Fruit fly (Drosophila melanogaster) whole organism, embryonic: ENCODE results near the gene Dtg.
A peak's percentile ranks its signal among the peaks of the same experiment; 100 is the strongest.

Experiments used
- ATbp ChIP-seq: fragments of 200-800 bp; sonication (Bioruptor generic); optimal IDR thresholded peaks from 2 replicates; lab custom pipeline; 2017; ENCODE audit warnings: missing biosample characterization, mild to moderate bottlenecking, missing genetic modification characterization, missing genetic modification reagents
- B-H2 ChIP-seq: fragments of 200-800 bp; sonication (Bioruptor generic); optimal IDR thresholded peaks from 2 replicates; lab custom pipeline; 2018; ENCODE audit warnings: missing biosample characterization, mild to moderate bottlenecking, missing genetic modification characterization
- Bgb ChIP-seq: fragments of 200-800 bp; sonication (Bioruptor generic); IDR thresholded peaks from 2 replicates; pipeline ENCODE4 v1.3.6; 2022; ENCODE audit warnings: missing biosample characterization, missing genetic modification characterization; ENCODE audit not compliant: partially characterized antibody
- CG11504 ChIP-seq: fragments of 200-800 bp; sonication (Bioruptor generic); optimal IDR thresholded peaks from 3 replicates; lab custom pipeline; 2019; ENCODE audit warnings: missing biosample characterization, mild to moderate bottlenecking, missing genetic modification characterization, moderate library complexity
- CG11696 ChIP-seq: fragments of 200-800 bp; sonication (Bioruptor generic); IDR thresholded peaks from 2 replicates; pipeline ENCODE4 v1.3.6; 2022; ENCODE audit warnings: missing biosample characterization, missing genetic modification characterization
- CG12236 ChIP-seq: fragments of 200-800 bp; sonication (Bioruptor generic); optimal IDR thresholded peaks from 2 replicates; lab custom pipeline; 2016; ENCODE audit warnings: missing biosample characterization, missing genetic modification characterization
- CG12744 ChIP-seq: fragments of 200-800 bp; sonication (Bioruptor generic); optimal IDR thresholded peaks from 2 replicates; lab custom pipeline; 2016; ENCODE audit warnings: missing biosample characterization, missing genetic modification characterization
- CG15073 ChIP-seq: fragments of 200-800 bp; sonication (Bioruptor generic); optimal IDR thresholded peaks from 2 replicates; lab custom pipeline; 2016; ENCODE audit warnings: missing biosample characterization, missing genetic modification characterization
- CG17802 ChIP-seq: fragments of 200-800 bp; sonication (Bioruptor generic); optimal IDR thresholded peaks from 2 replicates; lab custom pipeline; 2018; ENCODE audit warnings: missing biosample characterization, mild to moderate bottlenecking, missing genetic modification characterization, moderate library complexity
- CG18599 ChIP-seq: fragments of 200-800 bp; sonication (Bioruptor generic); optimal IDR thresholded peaks from 3 replicates; lab custom pipeline; 2017; ENCODE audit warnings: missing biosample characterization, missing genetic modification characterization, mild to moderate bottlenecking, moderate library complexity, missing genetic modification reagents
- CG33213 ChIP-seq: fragments of 200-800 bp; sonication (Bioruptor generic); optimal IDR thresholded peaks from 3 replicates; lab custom pipeline; 2016; ENCODE audit warnings: missing biosample characterization, missing genetic modification characterization
- CG3407 ChIP-seq: fragments of 200-800 bp; sonication (Bioruptor generic); optimal IDR thresholded peaks from 2 replicates; lab custom pipeline; 2018; ENCODE audit warnings: missing biosample characterization, mild to moderate bottlenecking, missing genetic modification characterization
- CG34376 ChIP-seq: fragments of 200-800 bp; sonication (Bioruptor generic); optimal IDR thresholded peaks from 2 replicates; lab custom pipeline; 2018; ENCODE audit warnings: missing biosample characterization, mild to moderate bottlenecking, missing genetic modification characterization
- CG3847 ChIP-seq: fragments of 200-800 bp; sonication (Bioruptor generic); IDR thresholded peaks from 2 replicates; pipeline ENCODE4 v1.3.6; 2022; ENCODE audit warnings: missing biosample characterization, missing genetic modification characterization
- CG4282 ChIP-seq: fragments of 200-800 bp; sonication (Bioruptor generic); optimal IDR thresholded peaks from 2 replicates; lab custom pipeline; 2016; ENCODE audit warnings: missing biosample characterization, missing genetic modification characterization
- CG4707 ChIP-seq: fragments of 200-800 bp; sonication (Bioruptor generic); optimal IDR thresholded peaks from 2 replicates; lab custom pipeline; 2018; ENCODE audit warnings: missing biosample characterization, mild to moderate bottlenecking, missing genetic modification characterization, moderate library complexity
- CG9817 ChIP-seq: fragments of 200-800 bp; sonication (Bioruptor generic); optimal IDR thresholded peaks from 2 replicates; lab custom pipeline; 2018; ENCODE audit warnings: missing biosample characterization, mild to moderate bottlenecking, missing genetic modification characterization, moderate library complexity
- Dbx ChIP-seq: fragments of 200-800 bp; sonication (Bioruptor generic); IDR thresholded peaks from 3 replicates; pipeline ENCODE4 v1.3.6; 2022; ENCODE audit warnings: missing biosample characterization, missing genetic modification characterization
- Dfd ChIP-seq, 2 experiments: fragments of >200 bp; optimal IDR thresholded peaks; 2 replicates each; lab custom pipeline; 2017; ENCODE audit warnings: missing biosample characterization in 2 of 2, missing genetic modification characterization in 2 of 2
- Dip2 ChIP-seq: fragments of 200-800 bp; sonication (Bioruptor generic); IDR thresholded peaks from 2 replicates; pipeline ENCODE4 v1.3.6; 2022; ENCODE audit warnings: missing biosample characterization, missing genetic modification characterization
- Dip3 ChIP-seq: fragments of 200-800 bp; sonication (Bioruptor generic); optimal IDR thresholded peaks from 3 replicates; lab custom pipeline; 2016; ENCODE audit warnings: missing biosample characterization, missing genetic modification characterization
- Gug ChIP-seq: fragments of 200-800 bp; sonication (Bioruptor generic); IDR thresholded peaks from 4 replicates; pipeline ENCODE4 v1.3.6; 2022; ENCODE audit warnings: missing biosample characterization, missing genetic modification characterization
- H2.0 ChIP-seq: fragments of 200-800 bp; sonication (Bioruptor generic); IDR thresholded peaks from 2 replicates; pipeline ENCODE4 v1.3.6; 2022; ENCODE audit warnings: missing biosample characterization, missing genetic modification characterization
- Hmr ChIP-seq: fragments of 200-800 bp; sonication (Bioruptor generic); optimal IDR thresholded peaks from 3 replicates; lab custom pipeline; 2017; ENCODE audit warnings: mild to moderate bottlenecking, missing biosample characterization, missing genetic modification reagents, missing genetic modification characterization
- Hr39 ChIP-seq: fragments of >200 bp; optimal IDR thresholded peaks from 2 replicates; lab custom pipeline; 2017
- Med ChIP-seq: fragments of 200-800 bp; sonication (Bioruptor generic); peaks from one replicate; lab custom pipeline; 2016; ENCODE audit warnings: missing biosample characterization, missing genetic modification characterization, mild to moderate bottlenecking, inconsistent platforms, moderate library complexity
- Mrtf ChIP-seq: fragments of 200-800 bp; sonication (Bioruptor generic); IDR thresholded peaks from 3 replicates; pipeline ENCODE4 v1.3.6; 2022; ENCODE audit warnings: missing biosample characterization, missing genetic modification characterization
- Neu2 ChIP-seq: fragments of 200-800 bp; sonication (Bioruptor generic); optimal IDR thresholded peaks from 3 replicates; lab custom pipeline; 2016; ENCODE audit warnings: missing biosample characterization, missing genetic modification characterization, borderline replicate concordance
- Nf-YA ChIP-seq: fragments of 200-800 bp; sonication (Bioruptor generic); IDR thresholded peaks from 2 replicates; pipeline ENCODE4 v1.3.6; 2022; ENCODE audit warnings: missing biosample characterization, missing genetic modification characterization
- Oaz ChIP-seq: fragments of 200-800 bp; sonication (Bioruptor generic); IDR thresholded peaks from 2 replicates; pipeline ENCODE4 v1.3.6; 2022; ENCODE audit warnings: missing biosample characterization, missing genetic modification characterization
- Ptx1 ChIP-seq: fragments of 200-800 bp; sonication (Bioruptor generic); IDR thresholded peaks from 2 replicates; pipeline ENCODE4 v1.3.6; 2022; ENCODE audit warnings: missing biosample characterization, missing genetic modification characterization
- Sox102F ChIP-seq: fragments of 200-800 bp; sonication (Bioruptor generic); optimal IDR thresholded peaks from 2 replicates; lab custom pipeline; 2018; ENCODE audit warnings: missing biosample characterization, mild to moderate bottlenecking, missing genetic modification characterization, moderate library complexity
- Sry-δ ChIP-seq: fragments of 200-800 bp; sonication (Bioruptor generic); optimal IDR thresholded peaks from 2 replicates; lab custom pipeline; 2016; ENCODE audit warnings: missing biosample characterization, missing genetic modification characterization
- Xrp1 ChIP-seq: fragments of 200-800 bp; sonication (Bioruptor generic); IDR thresholded peaks from 2 replicates; pipeline ENCODE4 v1.3.6; 2022; ENCODE audit warnings: missing biosample characterization, missing genetic modification characterization
- cad ChIP-seq: fragments of >200 bp; optimal IDR thresholded peaks from 2 replicates; lab custom pipeline; 2017; ENCODE audit warnings: missing biosample characterization, missing genetic modification characterization
- cato ChIP-seq: fragments of 200-800 bp; sonication (Bioruptor generic); optimal IDR thresholded peaks from 2 replicates; lab custom pipeline; 2016; ENCODE audit warnings: missing biosample characterization, missing genetic modification characterization, borderline replicate concordance
- ftz-f1 ChIP-seq: fragments of 200-800 bp; sonication (Bioruptor generic); optimal IDR thresholded peaks from 2 replicates; lab custom pipeline; 2016; ENCODE audit warnings: missing biosample characterization, missing genetic modification characterization
- fu2 ChIP-seq: fragments of 200-800 bp; sonication (Bioruptor generic); optimal IDR thresholded peaks from 2 replicates; lab custom pipeline; 2016; ENCODE audit warnings: missing biosample characterization, missing genetic modification characterization
- inv ChIP-seq: fragments of 200-800 bp; sonication (Bioruptor generic); IDR thresholded peaks from 2 replicates; pipeline ENCODE4 v1.3.6; 2022; ENCODE audit warnings: missing biosample characterization, missing genetic modification characterization; ENCODE audit not compliant: partially characterized antibody
- jumu ChIP-seq: fragments of 200-800 bp; sonication (Bioruptor generic); optimal IDR thresholded peaks from 3 replicates; lab custom pipeline; 2016; ENCODE audit warnings: missing biosample characterization, missing genetic modification characterization
- lilli ChIP-seq: fragments of 200-800 bp; sonication (Bioruptor generic); optimal IDR thresholded peaks from 3 replicates; lab custom pipeline; 2016; ENCODE audit warnings: missing biosample characterization, missing genetic modification characterization
- lola ChIP-seq, 3 experiments: fragments of >200 bp in 2 of 3; fragments of 200-800 bp in 1 of 3; sonication (Bioruptor generic) in 1 of 3; optimal IDR thresholded peaks; 2 replicates each; lab custom pipeline; 2017 to 2019; ENCODE audit warnings: missing biosample characterization in 3 of 3, missing genetic modification characterization in 3 of 3, mild to moderate bottlenecking in 1 of 3, moderate library complexity in 1 of 3
- maf-S ChIP-seq: fragments of 200-800 bp; sonication (Bioruptor generic); optimal IDR thresholded peaks from 2 replicates; lab custom pipeline; 2016; ENCODE audit warnings: missing biosample characterization, missing genetic modification characterization
- mirr ChIP-seq: fragments of 200-800 bp; sonication (Bioruptor generic); optimal IDR thresholded peaks from 3 replicates; lab custom pipeline; 2018; ENCODE audit warnings: missing biosample characterization, mild to moderate bottlenecking, missing genetic modification characterization
- pfk ChIP-seq: fragments of 200-800 bp; sonication (Bioruptor generic); optimal IDR thresholded peaks from 2 replicates; lab custom pipeline; 2018; ENCODE audit warnings: missing biosample characterization, mild to moderate bottlenecking, missing genetic modification characterization, moderate library complexity
- prd ChIP-seq, 3 experiments: fragments of >200 bp in 2 of 3; fragments of 200-800 bp in 1 of 3; sonication (Bioruptor generic) in 1 of 3; optimal IDR thresholded peaks in 2 of 3; IDR thresholded peaks in 1 of 3; 2 replicates in 2 of 3; 3 replicates in 1 of 3; pipeline versions ENCODE4 v1.3.6 to Lab custom; 2017 to 2022; ENCODE audit warnings: missing biosample characterization in 1 of 3, missing genetic modification characterization in 1 of 3
- run ChIP-seq: fragments of 200-800 bp; sonication (Bioruptor generic); optimal IDR thresholded peaks from 3 replicates; lab custom pipeline; 2018; ENCODE audit warnings: missing biosample characterization, mild to moderate bottlenecking, missing genetic modification characterization
- seq ChIP-seq: fragments of 200-800 bp; sonication (Bioruptor generic); IDR thresholded peaks from 2 replicates; pipeline ENCODE4 v1.3.6; 2022; ENCODE audit warnings: missing biosample characterization, missing genetic modification characterization
- usp ChIP-seq: fragments of >200 bp; optimal IDR thresholded peaks from 2 replicates; lab custom pipeline; 2017; ENCODE audit warnings: missing biosample characterization, missing genetic modification characterization
- z ChIP-seq: fragments of 200-800 bp; sonication (Bioruptor generic); IDR thresholded peaks from 3 replicates; pipeline ENCODE4 v1.3.6; 2022; ENCODE audit warnings: missing biosample characterization, missing genetic modification characterization
- zen ChIP-seq: fragments of 200-800 bp; sonication (Bioruptor generic); optimal IDR thresholded peaks from 3 replicates; lab custom pipeline; 2018; ENCODE audit warnings: missing biosample characterization, mild to moderate bottlenecking, missing genetic modification characterization, moderate library complexity

The Dtg gene

DNA sequence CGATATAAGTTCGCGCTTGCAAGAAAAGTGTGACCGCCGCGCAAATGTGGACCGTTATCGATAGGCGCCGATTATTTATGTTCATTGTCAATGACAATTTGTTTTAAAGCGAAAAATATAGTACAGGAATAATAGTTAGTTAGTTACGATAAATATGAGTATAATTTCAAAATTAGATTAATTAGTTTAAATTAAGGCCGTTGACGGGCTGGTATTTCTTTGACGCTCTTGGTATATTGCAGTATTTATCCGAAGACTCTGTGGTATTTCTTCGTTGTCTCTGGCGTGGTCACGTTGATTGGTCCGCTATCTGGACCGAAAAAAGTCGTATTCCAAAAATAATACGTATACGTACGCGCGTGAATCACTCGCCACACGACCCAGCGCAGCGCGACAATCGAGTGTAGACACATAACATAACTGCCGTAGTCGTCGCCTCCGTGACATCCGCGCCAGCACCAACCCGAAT is 49.7 kb downstream of the Dtg start (continued):
- no peak for TF ChIP-seq ftz-f1 (GFP tag; lab: Kevin White, UChicago)
- no peak for TF ChIP-seq CG18599 (GFP tag; lab: Kevin White, UChicago)
- no peak for TF ChIP-seq H2.0
- TF ChIP-seq jumu (GFP tag; lab: Kevin White, UChicago): no peak
- no peak for TF ChIP-seq CG4282 (GFP tag; lab: Kevin White, UChicago)
- TF ChIP-seq B-H2 (GFP tag; lab: Kevin White, UChicago): no peak
- no peak for TF ChIP-seq Dip2
- no peak for TF ChIP-seq Mrtf (GFP tag; lab: Robert Waterston, UW)
- TF ChIP-seq CG17802 (tag; lab: Kevin White, UChicago): no peak
- peak; percentile 19 for TF ChIP-seq lilli (GFP tag; lab: Kevin White, UChicago)
- peak; percentile 6 for TF ChIP-seq Hmr (GFP tag; lab: Kevin White, UChicago)
- no peak for TF ChIP-seq pfk
- TF ChIP-seq usp (GFP tag; lab: Kevin White, UChicago): no peak
- TF ChIP-seq Sry-δ (GFP tag; lab: Kevin White, UChicago): peak; percentile 57
- no peak; the same call in 1 of the 2 replicates for TF ChIP-seq CG3847
- no peak for TF ChIP-seq zen
- peak; percentile 29; the same call in 1 of the 2 replicates for TF ChIP-seq inv
- no peak for TF ChIP-seq maf-S
- TF ChIP-seq Oaz (GFP tag; lab: Robert Waterston, UW): no peak
- TF ChIP-seq Med (GFP tag; lab: Kevin White, UChicago): peak; percentile 83
- no peak for TF ChIP-seq CG11504 (tag; lab: Kevin White, UChicago)
- no peak for TF ChIP-seq CG12236 (GFP tag; lab: Kevin White, UChicago)
- TF ChIP-seq Bgb (GFP tag; lab: Robert Waterston, UW): peak; percentile 37; the same call in 1 of the 2 replicates
- TF ChIP-seq Sox102F (GFP tag; lab: Kevin White, UChicago): no peak
- no peak for TF ChIP-seq z
- no peak for TF ChIP-seq cad (GFP tag; lab: Kevin White, UChicago)
- no peak for TF ChIP-seq cato (GFP tag; lab: Kevin White, UChicago)
- TF ChIP-seq CG9817 (tag; lab: Kevin White, UChicago): no peak
- no peak for TF ChIP-seq lola (GFP tag; optimal IDR thresholded peaks at IDR 0.05; lab: Kevin White, UChicago)
- no peak for TF ChIP-seq ATbp
- TF ChIP-seq Dip3 (GFP tag; lab: Kevin White, UChicago): no peak
- TF ChIP-seq prd (optimal IDR thresholded peaks at IDR 0.05; lab: Kevin White, UChicago): no peak
- TF ChIP-seq prd (GFP tag; IDR thresholded peaks at IDR 0.05; lab: Robert Waterston, UW): no peak
- no peak for TF ChIP-seq seq (GFP tag; lab: Robert Waterston, UW)
- no peak for TF ChIP-seq run (tag; lab: Kevin White, UChicago)
- no peak for TF ChIP-seq CG12744 (GFP tag; lab: Kevin White, UChicago)
- no peak for TF ChIP-seq CG3407 (GFP tag; lab: Kevin White, UChicago)
- no peak for TF ChIP-seq fu2
- TF ChIP-seq CG4707 (GFP tag; lab: Kevin White, UChicago): no peak
- no peak for TF ChIP-seq Ptx1 (GFP tag; lab: Robert Waterston, UW)
- TF ChIP-seq mirr (GFP tag; lab: Kevin White, UChicago): no peak
- no peak for TF ChIP-seq Hr39 (lab: Kevin White, UChicago)
- no peak; the same call in 2 of the 3 replicates for TF ChIP-seq Dbx (GFP tag; lab: Robert Waterston, UW)
- TF ChIP-seq Nf-YA (GFP tag; lab: Robert Waterston, UW): no peak
- no peak for TF ChIP-seq Dfd (GFP tag; optimal IDR thresholded peaks at IDR 0.05; lab: Kevin White, UChicago)
- no peak for TF ChIP-seq CG11696 (GFP tag; lab: Robert Waterston, UW)
- TF ChIP-seq Gug: no peak
- TF ChIP-seq CG34376: peak; percentile 37
- no peak for TF ChIP-seq Xrp1 (GFP tag; lab: Robert Waterston, UW)
- no peak for TF ChIP-seq Neu2 (GFP tag; lab: Kevin White, UChicago)
- TF ChIP-seq CG33213 (GFP tag; lab: Kevin White, UChicago): peak; percentile 32
- no peak for TF ChIP-seq CG15073 (GFP tag; lab: Kevin White, UChicago)
